Fruit fly (Drosophila melanogaster) whole organism: ENCODE measurements around the gene Cpr67B.
A peak's percentile ranks its signal among the peaks of the same experiment; 100 is the strongest.

Source experiments
- CG8478 ChIP-seq: fragments of >200 bp; optimal IDR thresholded peaks from 2 replicates; lab custom pipeline; 2018; ENCODE audit warnings: inconsistent platforms
- Dll ChIP-seq: fragments of >200 bp; optimal IDR thresholded peaks from 2 replicates; lab custom pipeline; 2017
- EcR ChIP-seq, 2 experiments: fragments of >200 bp; optimal IDR thresholded peaks; 2 replicates each; lab custom pipeline; 2017; ENCODE audit warnings: missing biosample characterization in 2 of 2, missing genetic modification characterization in 2 of 2, missing genetic modification reagents in 2 of 2
- pan ChIP-seq: fragments of >200 bp; optimal IDR thresholded peaks from 2 replicates; lab custom pipeline; 2017
- psq ChIP-seq: fragments of >200 bp; optimal IDR thresholded peaks from 2 replicates; lab custom pipeline; 2017
- usp ChIP-seq: fragments of >200 bp; optimal IDR thresholded peaks from 2 replicates; lab custom pipeline; 2017; ENCODE audit warnings: missing biosample characterization, missing genetic modification characterization, mixed read lengths

The Cpr67B gene

dm6 chr3L:9370907-9371365, 33.7 kb upstream of the Cpr67B start, which contains the start of gene Fdx1:
Fdx1 (minus strand) TSS chr3L:9371238.
- TF ChIP-seq usp (no peak), CG8478 (lab: Kevin White, UChicago) (no peak), pan (no peak), psq (no peak), Dll (lab: Kevin White, UChicago) (no peak), EcR (GFP tag; optimal IDR thresholded peaks at IDR 0.05; lab: Kevin White, UChicago) (no peak)

dm6 chr3L:9372278-9372975, 32.2 kb upstream of the Cpr67B start, which contains the start of the genes Hsp67Bc, CG4456 and Hsp22:
Hsp67Bc (minus strand) TSS chr3L:9372497.
CG4456 (plus strand) TSS chr3L:9372722.
Hsp22 (plus strand) TSS chr3L:9372931.
- no peak for TF ChIP-seq psq
- TF ChIP-seq EcR (GFP tag; optimal IDR thresholded peaks at IDR 0.05; lab: Kevin White, UChicago) = peak in 1 of 2 experiments; percentile 72

- TF ChIP-seq EcR (GFP tag; optimal IDR thresholded peaks at IDR 0.05; lab: Kevin White, UChicago) (peak; percentile 26 to 68), psq (no peak), usp (no peak)
These were observed 31.1 kb upstream of the Cpr67B start for dm6 chr3L:9373374-9374004.

- TF ChIP-seq pan (no peak), usp (no peak), Dll (lab: Kevin White, UChicago) (no peak), EcR (GFP tag; optimal IDR thresholded peaks at IDR 0.05; lab: Kevin White, UChicago) (no peak), CG8478 (lab: Kevin White, UChicago) (no peak), psq (no peak)
These were observed 29.5 kb upstream of the Cpr67B start, which contains the start of gene CG4461 for dm6 chr3L:9375130-9375529. CG4461 (plus strand) TSS chr3L:9375430.

- TF ChIP-seq psq (no peak), pan (no peak), Dll (lab: Kevin White, UChicago) (no peak), usp (no peak), CG8478 (lab: Kevin White, UChicago) (no peak), EcR (GFP tag; optimal IDR thresholded peaks at IDR 0.05; lab: Kevin White, UChicago) (no peak)
These were observed 28.0 kb upstream of the Cpr67B start for dm6 chr3L:9376573-9376972.

- TF ChIP-seq psq (no peak), EcR (GFP tag; optimal IDR thresholded peaks at IDR 0.05; lab: Kevin White, UChicago) (peak; percentile 74 to 96)
These were observed 27.2 kb upstream of the Cpr67B start, which contains the start of gene Hsp26 for dm6 chr3L:9377198-9378035. Hsp26 (minus strand) TSS chr3L:9377427.

dm6 chr3L:9379484-9380343, 24.9 kb upstream of the Cpr67B start, which contains the start of gene Hsp67Ba:
Hsp67Ba (minus strand) TSS chr3L:9379534.
- TF ChIP-seq Dll (lab: Kevin White, UChicago) (peak; percentile 20), pan (no peak), EcR (GFP tag; optimal IDR thresholded peaks at IDR 0.05; lab: Kevin White, UChicago) (no peak), psq (no peak), usp (no peak), CG8478 (lab: Kevin White, UChicago) (no peak)

- TF ChIP-seq psq = no peak
- TF ChIP-seq Dll (lab: Kevin White, UChicago) = no peak
- TF ChIP-seq EcR (GFP tag; optimal IDR thresholded peaks at IDR 0.05; lab: Kevin White, UChicago) = no peak
- TF ChIP-seq pan = no peak
- no peak for TF ChIP-seq usp
- TF ChIP-seq CG8478 (lab: Kevin White, UChicago) = no peak
These were observed 24.2 kb upstream of the Cpr67B start for dm6 chr3L:9380344-9380849.

dm6 chr3L:9381602-9382001, 23.0 kb upstream of the Cpr67B start, which contains the start of gene Hsp23:
Hsp23 (plus strand) TSS chr3L:9381882.
- TF ChIP-seq EcR (GFP tag; optimal IDR thresholded peaks at IDR 0.05; lab: Kevin White, UChicago) = peak in 1 of 2 experiments; percentile 48
- TF ChIP-seq Dll (lab: Kevin White, UChicago) = peak; percentile 18
- no peak for TF ChIP-seq usp
- no peak for TF ChIP-seq CG8478 (lab: Kevin White, UChicago)

dm6 chr3L:9383345-9384075, 21.1 kb upstream of the Cpr67B start, which contains the start of gene Hsp27:
Hsp27 (plus strand) TSS chr3L:9384063.
- TF ChIP-seq pan (no peak), CG8478 (lab: Kevin White, UChicago) (peak; percentile 42), EcR (GFP tag; optimal IDR thresholded peaks at IDR 0.05; lab: Kevin White, UChicago) (peak in 1 of 2 experiments; percentile 76)
